Fruit fly (Drosophila melanogaster) whole organism, pupa: ENCODE measurements around the gene CG6142.

Source experiments
- CG17806 ChIP-seq: fragments of 200-800 bp; sonication (Bioruptor generic); optimal IDR thresholded peaks from 2 replicates; lab custom pipeline; 2018; ENCODE audit warnings: missing biosample characterization, mild to moderate bottlenecking, missing genetic modification characterization, moderate library complexity
- CG34367 ChIP-seq: fragments of 200-800 bp; sonication (Bioruptor generic); optimal IDR thresholded peaks from 2 replicates; lab custom pipeline; 2018; ENCODE audit warnings: missing biosample characterization, mild to moderate bottlenecking, missing genetic modification characterization
- EcR ChIP-seq: fragments of 200-800 bp; sonication (Bioruptor generic); optimal IDR thresholded peaks from 3 replicates; lab custom pipeline; 2019; ENCODE audit warnings: missing biosample characterization, missing genetic modification characterization, mild to moderate bottlenecking, moderate library complexity, missing genetic modification reagents
- Pif1A ChIP-seq: fragments of 200-800 bp; sonication (Bioruptor generic); optimal IDR thresholded peaks from 3 replicates; lab custom pipeline; 2016; ENCODE audit warnings: missing biosample characterization, missing genetic modification characterization
- rn ChIP-seq: fragments of 200-800 bp; sonication (Bioruptor generic); IDR thresholded peaks from 2 replicates; pipeline ENCODE4 v1.3.6; 2022; ENCODE audit warnings: missing biosample characterization, missing genetic modification characterization

DNA sequence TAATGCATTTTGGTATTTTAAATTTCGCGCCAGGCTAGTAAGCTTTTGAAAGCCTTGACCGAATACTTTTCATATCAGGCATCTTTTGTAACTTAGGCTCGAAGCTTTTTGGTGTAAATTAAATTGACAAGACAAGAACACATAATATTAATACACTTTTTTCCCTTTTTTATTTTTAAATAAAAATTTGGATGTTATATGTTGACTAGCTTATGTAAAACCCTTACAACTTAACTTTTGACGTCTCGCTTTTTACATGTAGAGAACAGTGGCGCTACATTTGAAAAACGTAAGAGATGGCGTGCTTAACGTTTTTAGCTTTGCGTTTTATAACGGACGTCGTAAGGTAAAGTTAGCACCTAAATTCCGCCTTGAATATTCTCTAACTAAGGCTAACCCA, 4.2 kb downstream of the CG6142 start:
- no peak for TF ChIP-seq EcR (GFP tag; lab: Kevin White, UChicago)
- no peak for TF ChIP-seq CG34367
- no peak for TF ChIP-seq CG17806 (tag; lab: Kevin White, UChicago)
- no peak for TF ChIP-seq Pif1A (GFP tag; lab: Kevin White, UChicago)
- no peak for TF ChIP-seq rn (GFP tag; lab: Robert Waterston, UW)
